Worm (Caenorhabditis elegans): Measurements from ENCODE around the gene C01G10.17.

Gene C01G10.17

ce11 chrV:15071015-15071810 lies 19.3 kb upstream of the C01G10.17 start, which contains the start of gene unc-76 (continued):
- TF ChIP-seq daf-19 (GFP tag; conservative IDR thresholded peaks at IDR 0.05) (no peak), spr-3 (GFP tag; optimal IDR thresholded peaks at IDR 0.05) (no peak), mdl-1 (tag; optimal IDR thresholded peaks at IDR 0.05) (peak; percentile 2 to 31)

DNA sequence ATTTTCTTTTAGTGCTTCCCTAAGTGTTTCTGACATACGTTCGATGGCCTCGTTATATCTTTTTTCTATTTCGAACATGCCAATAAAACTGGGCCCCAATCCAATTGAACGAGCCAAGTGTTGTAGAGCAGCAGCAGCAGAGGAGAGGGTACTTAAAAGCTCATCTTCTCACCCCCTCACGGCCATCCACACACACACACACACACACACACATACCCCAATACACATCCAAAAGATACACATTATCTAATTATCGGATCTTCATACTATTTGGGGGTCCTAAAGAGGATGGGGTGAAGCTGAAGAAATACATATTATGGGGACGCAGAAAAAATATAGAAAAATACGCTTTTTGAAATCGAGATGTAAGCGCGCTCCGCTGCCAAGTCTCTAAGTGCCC lies 17.8 kb upstream of the C01G10.17 start:
- no peak for TF ChIP-seq duxl-1 (tag; optimal IDR thresholded peaks at IDR 0.05; ENCODE audit: poor library complexity)
- TF ChIP-seq aha-1 (tag) = peak; percentile 71

DNA sequence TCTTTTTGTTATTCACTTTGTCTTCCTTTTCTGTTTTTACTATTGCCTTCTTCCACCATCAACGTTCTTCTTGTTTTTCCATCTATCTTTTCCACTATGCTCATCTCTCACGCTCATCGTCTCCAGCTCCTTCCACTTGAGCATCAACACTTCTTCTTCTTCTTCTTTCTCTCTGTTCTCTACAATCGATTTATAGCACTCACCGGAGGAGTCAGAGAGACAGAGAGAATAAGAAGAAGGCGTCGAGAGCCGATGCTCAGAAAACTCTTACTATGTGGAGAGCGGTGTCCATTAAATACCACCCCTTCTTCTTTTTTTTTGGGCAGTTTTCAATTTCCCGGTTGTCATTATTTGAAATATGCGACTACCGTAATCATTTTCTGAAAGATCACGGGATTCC lies 15.7 kb upstream of the C01G10.17 start:
- no peak for TF ChIP-seq aly-2 (tag; optimal IDR thresholded peaks at IDR 0.05)
- TF ChIP-seq fkh-10 (GFP tag; optimal IDR thresholded peaks at IDR 0.05) = peak; percentile 82
- TF ChIP-seq ceh-28 (tag; optimal IDR thresholded peaks at IDR 0.05) = peak; percentile 35
- peak in 1 of 2 experiments; percentile 32 for TF ChIP-seq lsy-2 (tag; optimal IDR thresholded peaks at IDR 0.05)
- no peak for TF ChIP-seq duxl-1 (tag; optimal IDR thresholded peaks at IDR 0.05; ENCODE audit: poor library complexity)
- TF ChIP-seq ztf-11 (tag; optimal IDR thresholded peaks at IDR 0.05) = no peak
- TF ChIP-seq nhr-42 (GFP tag; IDR thresholded peaks at IDR 0.05) = no peak
- TF ChIP-seq hmg-1.1 (GFP tag; IDR thresholded peaks at IDR 0.05) = peak; percentile 65
- TF ChIP-seq rbr-2 (tag; optimal IDR thresholded peaks at IDR 0.05) = peak; percentile 43
- TF ChIP-seq mes-2 (tag; optimal IDR thresholded peaks at IDR 0.05; ENCODE audit: poor library complexity, severe bottlenecking) = peak; percentile 10
- TF ChIP-seq aha-1 (tag) = peak; percentile 80
- TF ChIP-seq php-3 (GFP tag; IDR thresholded peaks at IDR 0.05) = no peak
- peak in 1 of 2 experiments; percentile 25 for TF ChIP-seq unc-62 (GFP tag; optimal IDR thresholded peaks at IDR 0.05 in 1 of 2)
- no peak for TF ChIP-seq unc-62 (tag; optimal IDR thresholded peaks at IDR 0.05)
- no peak for TF ChIP-seq egl-27 (tag; optimal IDR thresholded peaks at IDR 0.05)

DNA sequence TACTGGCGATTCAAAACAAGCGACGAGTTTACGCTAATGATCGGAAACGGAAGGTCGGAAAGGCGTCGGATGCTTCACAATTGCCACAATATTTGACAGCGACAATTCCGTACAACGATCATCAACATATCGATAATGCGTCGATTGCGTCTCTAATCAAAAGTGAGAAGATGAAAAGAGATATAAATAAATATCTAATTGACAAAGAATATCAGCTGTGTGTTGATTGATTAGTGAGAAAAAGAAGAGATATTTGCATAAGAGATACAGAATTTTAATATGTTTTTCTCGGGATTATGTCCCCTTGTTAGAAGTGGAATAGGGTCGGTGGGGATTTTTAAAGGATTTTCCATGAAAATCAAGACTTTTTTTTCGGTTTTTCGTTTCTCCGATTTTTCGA lies 12.0 kb upstream of the C01G10.17 start:
- TF ChIP-seq dpl-1 (GFP tag; optimal IDR thresholded peaks at IDR 0.05) (no peak), Y5F2A.4 (GFP tag; optimal IDR thresholded peaks at IDR 0.05) (no peak), mxl-3 (GFP tag; optimal IDR thresholded peaks at IDR 0.05) (no peak), daf-19 (GFP tag; conservative IDR thresholded peaks at IDR 0.05) (no peak), D1046.2 (GFP tag; IDR thresholded peaks at IDR 0.05) (no peak), snpc-4 (tag; optimal IDR thresholded peaks at IDR 0.05) (no peak)

DNA sequence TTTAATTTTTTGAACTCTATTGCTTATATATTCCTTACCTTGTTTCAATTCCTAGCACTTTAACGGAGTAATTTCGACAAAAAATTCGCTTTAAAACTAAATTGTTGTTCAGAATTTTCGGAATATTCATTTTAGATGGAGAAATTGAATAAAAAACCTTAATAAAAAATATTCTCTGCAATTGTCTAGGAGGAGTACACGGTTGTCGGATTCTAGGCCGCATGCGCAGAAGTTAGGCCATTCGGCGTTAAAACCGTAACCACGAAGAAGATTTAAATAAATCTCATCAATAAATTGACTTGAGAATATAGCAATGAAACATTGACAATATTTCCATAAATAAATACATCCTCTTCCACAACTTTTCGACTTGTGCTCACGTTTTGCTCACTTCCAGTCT lies 8.3 kb upstream of the C01G10.17 start, which contains the start of the genes C01G10.10 and C01G10.9:
Gene C01G10.10 (minus strand): TSS at position 151 of the 400 bp plus-strand sequence.
Gene C01G10.9 (plus strand): TSS at position 240 of the 400 bp plus-strand sequence.
- TF ChIP-seq Y5F2A.4 (GFP tag; optimal IDR thresholded peaks at IDR 0.05) (no peak), aha-1 (tag) (peak; percentile 31), T26A8.4 (GFP tag; IDR thresholded peaks at IDR 0.05) (no peak), vab-7 (GFP tag; IDR thresholded peaks at IDR 0.05) (no peak), unc-62 (GFP tag; optimal IDR thresholded peaks at IDR 0.05 in 1 of 2) (no peak), unc-62 (tag; optimal IDR thresholded peaks at IDR 0.05) (no peak), daf-12 (tag; optimal IDR thresholded peaks at IDR 0.05) (no peak), ZK546.5 (tag; optimal IDR thresholded peaks at IDR 0.05) (no peak), tag-97 (GFP tag; IDR thresholded peaks at IDR 0.05) (no peak), nhr-25 (tag; optimal IDR thresholded peaks at IDR 0.05; ENCODE audit: borderline replicate concordance, insufficient read depth) (no peak), php-3 (GFP tag; IDR thresholded peaks at IDR 0.05) (no peak), F49E8.2 (tag; optimal IDR thresholded peaks at IDR 0.05; ENCODE audit: borderline replicate concordance) (peak; percentile 1), daf-8 (GFP tag; IDR thresholded peaks at IDR 0.05) (no peak), mes-2 (tag; optimal IDR thresholded peaks at IDR 0.05; ENCODE audit: poor library complexity, severe bottlenecking) (peak; percentile 98), madf-5 (GFP tag; IDR thresholded peaks at IDR 0.05) (no peak), saeg-2 (GFP tag; IDR thresholded peaks at IDR 0.05) (no peak), egl-27 (tag; optimal IDR thresholded peaks at IDR 0.05) (no peak), spr-3 (GFP tag; optimal IDR thresholded peaks at IDR 0.05) (no peak), cey-2 (tag; optimal IDR thresholded peaks at IDR 0.05; ENCODE audit: borderline replicate concordance, insufficient read depth) (no peak), nhr-42 (GFP tag; IDR thresholded peaks at IDR 0.05) (no peak), unc-39 (tag; optimal IDR thresholded peaks at IDR 0.05) (no peak), snpc-1.2 (GFP tag; IDR thresholded peaks at IDR 0.05) (no peak), lin-39 (tag; optimal IDR thresholded peaks at IDR 0.05) (no peak), hlh-30 (tag; optimal IDR thresholded peaks at IDR 0.05; ENCODE audit: insufficient read depth) (peak; percentile 3), ceh-44 (GFP tag; IDR thresholded peaks at IDR 0.05) (no peak), ceh-20 (GFP tag; IDR thresholded peaks at IDR 0.05) (no peak), nhr-41 (GFP tag; IDR thresholded peaks at IDR 0.05) (no peak)
